Worm (Caenorhabditis elegans) whole organism, L4/young adult: ENCODE results near the gene fbxc-21.

Source experiments
- W03F9.2 ChIP-seq: fragments of 150-350 bp; optimal IDR thresholded peaks from 2 replicates; lab custom pipeline; 2014; ENCODE audit warnings: missing biosample characterization, missing genetic modification characterization
- dao-5 ChIP-seq: sonication (generic microtip); optimal IDR thresholded peaks from 2 replicates; lab custom pipeline; 2016; ENCODE audit warnings: missing genotype, missing genetic modification characterization, moderate library complexity, missing compliant biosample characterization

DNA sequence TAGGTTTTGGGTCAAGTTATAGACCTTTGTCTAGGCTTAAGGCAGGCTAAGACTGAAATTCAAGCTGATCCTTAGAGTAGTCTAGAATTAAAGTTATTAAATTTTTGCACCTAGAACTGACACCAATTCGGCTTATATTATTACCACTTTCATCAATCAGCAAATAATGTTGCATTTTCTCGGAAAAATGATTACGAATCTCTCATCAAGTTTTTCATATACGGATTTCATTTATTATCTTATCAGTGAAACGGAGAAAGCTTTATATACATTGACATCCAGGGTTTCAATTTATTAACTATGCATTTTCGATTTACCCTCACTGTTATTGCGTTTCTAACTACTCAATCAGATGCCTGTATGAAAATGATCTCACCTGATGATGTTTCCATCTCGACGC, 48.5 kb upstream of the fbxc-21 start, which contains the start of gene K07G6.1:
- TF ChIP-seq W03F9.2 (tag; lab: Kevin White, UChicago) (no peak), dao-5 (tag; lab: Kevin White, UChicago) (no peak)
